Fruit fly (Drosophila melanogaster): Measurements from ENCODE around the gene EloA.

Gene EloA

DNA sequence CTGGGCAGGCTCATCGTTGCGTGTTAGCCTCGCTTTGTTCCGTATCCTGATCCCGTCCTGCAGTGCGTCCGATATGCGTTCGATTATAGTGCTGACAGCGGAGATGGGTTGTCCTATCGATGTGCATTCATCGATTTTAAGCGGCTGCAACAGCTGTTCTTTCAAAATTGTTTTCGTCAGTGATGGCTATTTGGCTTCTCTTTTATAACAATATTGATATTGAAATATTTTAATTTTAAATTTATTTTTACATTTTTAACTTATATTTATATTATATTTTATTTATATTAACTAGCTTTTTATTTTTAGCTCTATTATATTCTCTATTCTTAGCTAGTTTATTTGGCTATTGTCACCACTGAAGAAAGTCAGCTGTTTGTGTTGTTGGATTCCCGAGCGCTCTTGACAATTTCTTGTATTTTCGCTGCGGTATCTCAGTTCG, 6.6 kb downstream of the EloA start, which contains the start of the genes wda and Pex11c (continued):
- peak; percentile 98 for TF ChIP-seq CG12391 (tag; optimal IDR thresholded peaks at IDR 0.05)
- TF ChIP-seq CG10274 (GFP tag; optimal IDR thresholded peaks at IDR 0.05): no peak
- TF ChIP-seq CG12236 (GFP tag; optimal IDR thresholded peaks at IDR 0.05): no peak
- peak; percentile 88 for TF ChIP-seq E2f1 (GFP tag; IDR thresholded peaks at IDR 0.05)
- TF ChIP-seq CG14860 (GFP tag; IDR thresholded peaks at IDR 0.05; ENCODE audit: partially characterized antibody): no peak; the same call in 2 of the 3 replicates
- TF ChIP-seq Poxn (GFP tag; IDR thresholded peaks at IDR 0.05): peak; percentile 35; the same call in 1 of the 2 replicates
- TF ChIP-seq CG10979 (tag; optimal IDR thresholded peaks at IDR 0.05): peak; percentile 90
- TF ChIP-seq Chrac-16 (GFP tag; optimal IDR thresholded peaks at IDR 0.05): peak; percentile 76
- TF ChIP-seq ewg (GFP tag; optimal IDR thresholded peaks at IDR 0.05): peak; percentile 72
- no peak for TF ChIP-seq slp2 (GFP tag; optimal IDR thresholded peaks at IDR 0.05)
- no peak for TF ChIP-seq her (GFP tag; optimal IDR thresholded peaks at IDR 0.05)
- no peak for TF ChIP-seq NFAT (GFP tag; IDR thresholded peaks at IDR 0.05)
- TF ChIP-seq prd (optimal IDR thresholded peaks at IDR 0.05): no peak
- TF ChIP-seq prd (GFP tag; IDR thresholded peaks at IDR 0.05): no peak; the same call in 1 of the 3 replicates
- peak; percentile 87 for TF ChIP-seq nmo (GFP tag; optimal IDR thresholded peaks at IDR 0.05)
- TF ChIP-seq CG4617 (GFP tag; optimal IDR thresholded peaks at IDR 0.05; ENCODE audit: borderline replicate concordance): peak; percentile 70
- TF ChIP-seq Scr (GFP tag; IDR thresholded peaks at IDR 0.05; ENCODE audit: partially characterized antibody): peak; percentile 74
- TF ChIP-seq crc (GFP tag; optimal IDR thresholded peaks at IDR 0.05): no peak
- TF ChIP-seq ash1 (GFP tag; optimal IDR thresholded peaks at IDR 0.05): no peak
- TF ChIP-seq CG10543 (GFP tag; optimal IDR thresholded peaks at IDR 0.05): peak; percentile 51
- TF ChIP-seq org-1 (GFP tag; optimal IDR thresholded peaks at IDR 0.05): peak; percentile 55
- TF ChIP-seq schlank (tag; optimal IDR thresholded peaks at IDR 0.05): no peak
- TF ChIP-seq Fer1 (GFP tag; optimal IDR thresholded peaks at IDR 0.05): peak; percentile 77
- TF ChIP-seq Max (GFP tag; optimal IDR thresholded peaks at IDR 0.05): peak; percentile 34
- peak; percentile 52 for TF ChIP-seq CG6683 (GFP tag; optimal IDR thresholded peaks at IDR 0.05)
- peak; percentile 79 for TF ChIP-seq Dref (GFP tag; IDR thresholded peaks at IDR 0.05)
- peak; percentile 92 for TF ChIP-seq PHDP (tag; optimal IDR thresholded peaks at IDR 0.05)
- TF ChIP-seq Hr39 (optimal IDR thresholded peaks at IDR 0.05): no peak
- peak; percentile 74 for TF ChIP-seq odd (GFP tag; optimal IDR thresholded peaks at IDR 0.05)
- peak; percentile 59; the same call in 1 of the 2 replicates for TF ChIP-seq inv (GFP tag; IDR thresholded peaks at IDR 0.05; ENCODE audit: partially characterized antibody)
- TF ChIP-seq peb (GFP tag; IDR thresholded peaks at IDR 0.05): peak; percentile 24; the same call in 1 of the 2 replicates
- TF ChIP-seq BtbVII (GFP tag; optimal IDR thresholded peaks at IDR 0.05): peak; percentile 17
- no peak for TF ChIP-seq CG13624 (GFP tag; optimal IDR thresholded peaks at IDR 0.05)
- peak; percentile 93 for TF ChIP-seq CG13775 (GFP tag; optimal IDR thresholded peaks at IDR 0.05)
- TF ChIP-seq sim (GFP tag; IDR thresholded peaks at IDR 0.05): no peak
- peak; percentile 95 for TF ChIP-seq CG17361 (GFP tag; IDR thresholded peaks at IDR 0.05)
- TF ChIP-seq CG11723 (GFP tag; optimal IDR thresholded peaks at IDR 0.05): no peak
- peak; percentile 83 for TF ChIP-seq stc (GFP tag; IDR thresholded peaks at IDR 0.05)
- peak; percentile 34 for TF ChIP-seq Dp (GFP tag; optimal IDR thresholded peaks at IDR 0.05)
- no peak for TF ChIP-seq fu2 (GFP tag; optimal IDR thresholded peaks at IDR 0.05)
- peak; percentile 92 for TF ChIP-seq Ssrp (tag; optimal IDR thresholded peaks at IDR 0.05)
- no peak for TF ChIP-seq CTCF (GFP tag; optimal IDR thresholded peaks at IDR 0.05)
- TF ChIP-seq stwl (tag; optimal IDR thresholded peaks at IDR 0.05): peak; percentile 60
- TF ChIP-seq CG8478 (optimal IDR thresholded peaks at IDR 0.05): no peak
- TF ChIP-seq CG12299 (tag; optimal IDR thresholded peaks at IDR 0.05): peak; percentile 77
- TF ChIP-seq gfzf (GFP tag; optimal IDR thresholded peaks at IDR 0.05): no peak
- peak; percentile 80 for TF ChIP-seq gt (GFP tag; IDR thresholded peaks at IDR 0.05)
- peak; percentile 61 for TF ChIP-seq scrt (GFP tag; optimal IDR thresholded peaks at IDR 0.05)
- TF ChIP-seq CG7556 (GFP tag; optimal IDR thresholded peaks at IDR 0.05): peak; percentile 92
- TF ChIP-seq pzg (GFP tag; optimal IDR thresholded peaks at IDR 0.05): peak; percentile 37
- TF ChIP-seq CG31388 (GFP tag; optimal IDR thresholded peaks at IDR 0.05): peak; percentile 28
- TF ChIP-seq Bteb2 (GFP tag; optimal IDR thresholded peaks at IDR 0.05): peak; percentile 6
